Fruit fly (Drosophila melanogaster) whole organism, embryonic: ENCODE data around the gene CG42828.

Source experiments
- Ada2b ChIP-seq: fragments of 200-800 bp; sonication (Bioruptor generic); IDR thresholded peaks from 2 replicates; pipeline ENCODE4 v1.3.6; 2022; ENCODE audit warnings: missing biosample characterization, missing genetic modification characterization
- Blimp-1 ChIP-seq: fragments of 200-800 bp; sonication (Bioruptor generic); optimal IDR thresholded peaks from 3 replicates; lab custom pipeline; 2018; ENCODE audit warnings: missing biosample characterization, missing genetic modification characterization, mild to moderate bottlenecking, moderate library complexity, missing genetic modification reagents
- CG10274 ChIP-seq: fragments of 200-800 bp; sonication (Bioruptor generic); optimal IDR thresholded peaks from 3 replicates; lab custom pipeline; 2017; ENCODE audit warnings: missing biosample characterization, mild to moderate bottlenecking, missing genetic modification characterization
- CG11085 ChIP-seq: fragments of 200-800 bp; sonication (Bioruptor generic); IDR thresholded peaks from 2 replicates; pipeline ENCODE4 v1.3.6; 2022; ENCODE audit warnings: missing biosample characterization, missing genetic modification characterization
- CG11398 ChIP-seq: fragments of 200-800 bp; sonication (Bioruptor generic); optimal IDR thresholded peaks from 2 replicates; lab custom pipeline; 2016; ENCODE audit warnings: missing biosample characterization, missing genetic modification characterization
- CG11560 ChIP-seq: fragments of 200-800 bp; sonication (Bioruptor generic); IDR thresholded peaks from 3 replicates; pipeline ENCODE4 v1.3.6; 2022; ENCODE audit warnings: missing biosample characterization, missing genetic modification characterization
- CG1832 ChIP-seq: fragments of 200-800 bp; sonication (Bioruptor generic); optimal IDR thresholded peaks from 2 replicates; lab custom pipeline; 2017; ENCODE audit warnings: missing biosample characterization, mild to moderate bottlenecking, missing genetic modification characterization, inconsistent platforms
- CG2120 ChIP-seq: fragments of 200-800 bp; sonication (Bioruptor generic); optimal IDR thresholded peaks from 3 replicates; lab custom pipeline; 2016; ENCODE audit warnings: missing biosample characterization, missing genetic modification characterization
- CG2129 ChIP-seq: fragments of 200-800 bp; sonication (Bioruptor generic); IDR thresholded peaks from 2 replicates; pipeline ENCODE4 v1.3.6; 2022; ENCODE audit warnings: missing biosample characterization, missing genetic modification characterization; ENCODE audit not compliant: partially characterized antibody
- CG30403 ChIP-seq: fragments of 200-800 bp; sonication (Bioruptor generic); optimal IDR thresholded peaks from 3 replicates; lab custom pipeline; 2016; ENCODE audit warnings: missing biosample characterization, missing genetic modification characterization
- CG32532 ChIP-seq: fragments of 200-800 bp; sonication (Bioruptor generic); IDR thresholded peaks from 2 replicates; pipeline ENCODE4 v1.3.6; 2022; ENCODE audit warnings: missing biosample characterization, missing genetic modification characterization
- CG43689 ChIP-seq: fragments of 200-800 bp; sonication (Bioruptor generic); IDR thresholded peaks from 2 replicates; pipeline ENCODE4 v1.3.6; 2022; ENCODE audit warnings: missing biosample characterization, missing genetic modification characterization
- CG6791 ChIP-seq: fragments of 200-800 bp; sonication (Bioruptor generic); IDR thresholded peaks from 3 replicates; pipeline ENCODE4 v1.3.6; 2022; ENCODE audit warnings: missing biosample characterization, missing genetic modification characterization; ENCODE audit not compliant: partially characterized antibody
- CG7271 ChIP-seq: fragments of 200-800 bp; sonication (Bioruptor generic); optimal IDR thresholded peaks from 2 replicates; lab custom pipeline; 2018; ENCODE audit warnings: missing biosample characterization, mild to moderate bottlenecking, missing genetic modification characterization, moderate library complexity
- CG8359 ChIP-seq: fragments of 200-800 bp; sonication (Bioruptor generic); optimal IDR thresholded peaks from 2 replicates; lab custom pipeline; 2017; ENCODE audit warnings: missing biosample characterization, mild to moderate bottlenecking, missing genetic modification characterization, borderline replicate concordance
- H15 ChIP-seq: fragments of 200-800 bp; sonication (Bioruptor generic); IDR thresholded peaks from 3 replicates; pipeline ENCODE4 v1.3.6; 2022; ENCODE audit warnings: missing biosample characterization, missing genetic modification characterization
- HLH54F ChIP-seq: fragments of 200-800 bp; sonication (Bioruptor generic); optimal IDR thresholded peaks from 3 replicates; lab custom pipeline; 2016; ENCODE audit warnings: missing biosample characterization, missing genetic modification characterization
- MTF-1 ChIP-seq: fragments of 200-800 bp; sonication (Bioruptor generic); optimal IDR thresholded peaks from 2 replicates; lab custom pipeline; 2018; ENCODE audit warnings: missing biosample characterization, mild to moderate bottlenecking, missing genetic modification characterization, borderline replicate concordance
- Meics ChIP-seq: fragments of 200-800 bp; sonication (Bioruptor generic); optimal IDR thresholded peaks from 2 replicates; lab custom pipeline; 2017; ENCODE audit warnings: missing biosample characterization, mild to moderate bottlenecking, missing genetic modification characterization
- Mrtf ChIP-seq: fragments of 200-800 bp; sonication (Bioruptor generic); IDR thresholded peaks from 3 replicates; pipeline ENCODE4 v1.3.6; 2022; ENCODE audit warnings: missing biosample characterization, missing genetic modification characterization
- NC2β ChIP-seq: fragments of 200-800 bp; sonication (Bioruptor generic); optimal IDR thresholded peaks from 2 replicates; lab custom pipeline; 2016; ENCODE audit warnings: missing biosample characterization, missing genetic modification characterization
- Sin3A ChIP-seq: fragments of >200 bp; optimal IDR thresholded peaks from 2 replicates; lab custom pipeline; 2018
- Tbp ChIP-seq: fragments of >200 bp; optimal IDR thresholded peaks from 2 replicates; lab custom pipeline; 2018; ENCODE audit warnings: missing biosample characterization, missing genetic modification characterization
- bbx ChIP-seq: fragments of 200-800 bp; sonication (Bioruptor generic); IDR thresholded peaks from 2 replicates; pipeline ENCODE4 v1.3.6; 2022; ENCODE audit warnings: missing biosample characterization, missing genetic modification characterization; ENCODE audit not compliant: partially characterized antibody
- cad ChIP-seq: fragments of >200 bp; optimal IDR thresholded peaks from 2 replicates; lab custom pipeline; 2017; ENCODE audit warnings: missing biosample characterization, missing genetic modification characterization
- caup ChIP-seq: fragments of 200-800 bp; sonication (Bioruptor generic); optimal IDR thresholded peaks from 3 replicates; lab custom pipeline; 2017; ENCODE audit warnings: missing biosample characterization, mild to moderate bottlenecking, missing genetic modification characterization, moderate library complexity; ENCODE audit not compliant: severe bottlenecking
- cg ChIP-seq: fragments of 200-800 bp; sonication (Bioruptor generic); optimal IDR thresholded peaks from 3 replicates; lab custom pipeline; 2019; ENCODE audit warnings: missing biosample characterization, mild to moderate bottlenecking, missing genetic modification characterization, moderate library complexity
- chif ChIP-seq, 2 experiments: fragments of 200-800 bp; sonication (Bioruptor generic); optimal IDR thresholded peaks; 3 replicates each; lab custom pipeline; 2016; ENCODE audit warnings: missing biosample characterization in 2 of 2, missing genetic modification characterization in 2 of 2
- cwo ChIP-seq: fragments of 200-800 bp; sonication (Bioruptor generic); optimal IDR thresholded peaks from 3 replicates; lab custom pipeline; 2017; ENCODE audit warnings: missing biosample characterization, missing genetic modification characterization, mild to moderate bottlenecking, moderate library complexity, missing genetic modification reagents
- dati ChIP-seq: fragments of 200-800 bp; sonication (Bioruptor generic); IDR thresholded peaks from 2 replicates; pipeline ENCODE4 v1.3.6; 2022; ENCODE audit warnings: missing biosample characterization, missing genetic modification characterization
- grau ChIP-seq: fragments of 200-800 bp; optimal IDR thresholded peaks from 3 replicates; lab custom pipeline; 2019; ENCODE audit warnings: missing biosample characterization, mild to moderate bottlenecking, missing genetic modification characterization, moderate library complexity
- gt ChIP-seq: fragments of 200-800 bp; sonication (Bioruptor generic); IDR thresholded peaks from 2 replicates; pipeline ENCODE4 v1.3.6; 2022; ENCODE audit warnings: missing biosample characterization, missing genetic modification characterization
- inv ChIP-seq: fragments of 200-800 bp; sonication (Bioruptor generic); IDR thresholded peaks from 2 replicates; pipeline ENCODE4 v1.3.6; 2022; ENCODE audit warnings: missing biosample characterization, missing genetic modification characterization; ENCODE audit not compliant: partially characterized antibody
- jing ChIP-seq: fragments of 200-800 bp; sonication (Bioruptor generic); optimal IDR thresholded peaks from 2 replicates; lab custom pipeline; 2018; ENCODE audit warnings: missing biosample characterization, mild to moderate bottlenecking, missing genetic modification characterization
- lmd ChIP-seq: fragments of 200-800 bp; sonication (Bioruptor generic); IDR thresholded peaks from 2 replicates; pipeline ENCODE4 v1.3.6; 2022; ENCODE audit warnings: missing biosample characterization, missing genetic modification characterization
- luna ChIP-seq: fragments of 200-800 bp; sonication (Bioruptor generic); optimal IDR thresholded peaks from 2 replicates; lab custom pipeline; 2016; ENCODE audit warnings: missing biosample characterization, missing genetic modification characterization
- nmo ChIP-seq: fragments of 200-800 bp; sonication (Bioruptor generic); optimal IDR thresholded peaks from 2 replicates; lab custom pipeline; 2018; ENCODE audit warnings: missing biosample characterization, mild to moderate bottlenecking, missing genetic modification characterization, moderate library complexity
- peb ChIP-seq: fragments of 200-800 bp; sonication (Bioruptor generic); IDR thresholded peaks from 2 replicates; pipeline ENCODE4 v1.3.6; 2022; ENCODE audit warnings: missing biosample characterization, missing genetic modification characterization
- pho ChIP-seq: fragments of 200-800 bp; sonication (Bioruptor generic); optimal IDR thresholded peaks from 2 replicates; lab custom pipeline; 2016; ENCODE audit warnings: missing biosample characterization, missing genetic modification characterization
- phol ChIP-seq: fragments of 200-800 bp; sonication (Bioruptor generic); optimal IDR thresholded peaks from 3 replicates; lab custom pipeline; 2018; ENCODE audit warnings: missing biosample characterization, mild to moderate bottlenecking, missing genetic modification characterization, moderate library complexity
- pros ChIP-seq: fragments of 200-800 bp; sonication (Bioruptor generic); optimal IDR thresholded peaks from 3 replicates; lab custom pipeline; 2019; ENCODE audit warnings: missing biosample characterization, mild to moderate bottlenecking, missing genetic modification characterization, moderate library complexity
- run ChIP-seq: fragments of 200-800 bp; sonication (Bioruptor generic); optimal IDR thresholded peaks from 3 replicates; lab custom pipeline; 2018; ENCODE audit warnings: missing biosample characterization, mild to moderate bottlenecking, missing genetic modification characterization
- salm ChIP-seq: fragments of 200-800 bp; sonication (Bioruptor generic); optimal IDR thresholded peaks from 2 replicates; lab custom pipeline; 2018; ENCODE audit warnings: missing biosample characterization, mild to moderate bottlenecking, missing genetic modification characterization
- sc ChIP-seq, 3 experiments: fragments of >200 bp in 2 of 3; fragments of 200-800 bp in 1 of 3; sonication (Bioruptor generic) in 1 of 3; optimal IDR thresholded peaks; 2 replicates in 2 of 3; 3 replicates in 1 of 3; lab custom pipeline; 2017; ENCODE audit warnings: mild to moderate bottlenecking in 1 of 3, missing biosample characterization in 1 of 3, missing genetic modification characterization in 1 of 3, missing genetic modification reagents in 1 of 3
- sim ChIP-seq: fragments of 200-800 bp; sonication (Bioruptor generic); IDR thresholded peaks from 2 replicates; pipeline ENCODE4 v1.3.6; 2022; ENCODE audit warnings: missing biosample characterization, missing genetic modification characterization
- slou ChIP-seq: fragments of 200-800 bp; sonication (Bioruptor generic); optimal IDR thresholded peaks from 3 replicates; lab custom pipeline; 2016; ENCODE audit warnings: missing biosample characterization, missing genetic modification characterization
- twi ChIP-seq: fragments of 200-800 bp; optimal IDR thresholded peaks from 2 replicates; lab custom pipeline; 2019; ENCODE audit warnings: missing biosample characterization, mild to moderate bottlenecking, missing genetic modification characterization, moderate library complexity
- yki ChIP-seq: fragments of >200 bp; optimal IDR thresholded peaks from 3 replicates; lab custom pipeline; 2018
- zen2 ChIP-seq: fragments of 200-800 bp; sonication (Bioruptor generic); IDR thresholded peaks from 3 replicates; pipeline ENCODE4 v1.3.6; 2022; ENCODE audit warnings: missing biosample characterization, missing genetic modification characterization; ENCODE audit not compliant: partially characterized antibody

The CG42828 gene

dm6 chr3R:23347432-23348305, 25.8 kb upstream of the CG42828 start, which contains the start of gene PolE1 (continued):
- TF ChIP-seq CG10274 (GFP tag; lab: Kevin White, UChicago) (no peak), gt (GFP tag; lab: Robert Waterston, UW) (no peak), Blimp-1 (GFP tag; lab: Kevin White, UChicago) (no peak), sim (GFP tag; lab: Robert Waterston, UW) (no peak), CG11560 (tag; lab: Robert Waterston, UW) (no peak), peb (GFP tag; lab: Robert Waterston, UW) (no peak), chif (GFP tag; optimal IDR thresholded peaks at IDR 0.05; lab: Kevin White, UChicago) (no peak), CG8359 (no peak), twi (tag; lab: Kevin White, UChicago) (peak; percentile 93), jing (GFP tag; lab: Kevin White, UChicago) (no peak), CG6791 (GFP tag; lab: Robert Waterston, UW) (no peak), slou (no peak), Tbp (no peak), Mrtf (no peak), bbx (peak; percentile 53), phol (tag; lab: Kevin White, UChicago) (peak; percentile 28), grau (tag; lab: Kevin White, UChicago) (peak; percentile 1), sc (optimal IDR thresholded peaks at IDR 0.05; lab: Kevin White, UChicago) (no peak), sc (GFP tag; optimal IDR thresholded peaks at IDR 0.05; lab: Kevin White, UChicago) (no peak), CG11085 (GFP tag; lab: Robert Waterston, UW) (no peak), inv (no peak; the same call in 1 of the 2 replicates), caup (peak; percentile 15), cg (GFP tag; lab: Kevin White, UChicago) (peak; percentile 69), HLH54F (GFP tag; lab: Kevin White, UChicago) (no peak), pho (GFP tag; lab: Kevin White, UChicago) (no peak), luna (no peak), CG43689 (no peak), Ada2b (no peak), CG32532 (GFP tag; lab: Robert Waterston, UW) (no peak), CG7271 (tag; lab: Kevin White, UChicago) (no peak), MTF-1 (GFP tag; lab: Kevin White, UChicago) (no peak), CG2120 (GFP tag; lab: Kevin White, UChicago) (peak; percentile 40), salm (tag; lab: Kevin White, UChicago) (no peak), CG11398 (GFP tag; lab: Kevin White, UChicago) (no peak), H15 (GFP tag; lab: Robert Waterston, UW) (no peak), yki (lab: Kevin White, UChicago) (no peak), NC2β (no peak), CG30403 (GFP tag; lab: Kevin White, UChicago) (no peak), run (tag; lab: Kevin White, UChicago) (no peak), zen2 (GFP tag; lab: Robert Waterston, UW) (no peak), pros (no peak), cwo (GFP tag; lab: Kevin White, UChicago) (no peak), Sin3A (lab: Kevin White, UChicago) (peak; percentile 45), dati (no peak), lmd (GFP tag; lab: Robert Waterston, UW) (no peak), nmo (peak; percentile 27), CG1832 (GFP tag; lab: Kevin White, UChicago) (no peak), Meics (GFP tag; lab: Kevin White, UChicago) (no peak), CG2129 (GFP tag; lab: Robert Waterston, UW) (no peak), cad (GFP tag; lab: Kevin White, UChicago) (no peak)
